Fruit fly (Drosophila melanogaster) whole organism, embryonic: ENCODE measurements around the gene Dbx.

Source experiments
- Atf6 ChIP-seq: fragments of 200-800 bp; sonication (Bioruptor generic); IDR thresholded peaks from 2 replicates; pipeline ENCODE4 v1.3.6; 2022; ENCODE audit warnings: missing biosample characterization, missing genetic modification characterization
- BEAF-32 ChIP-seq: fragments of 200-800 bp; sonication (Bioruptor generic); optimal IDR thresholded peaks from 3 replicates; lab custom pipeline; 2017; ENCODE audit warnings: missing biosample characterization, missing genetic modification characterization, mild to moderate bottlenecking, moderate library complexity, missing genetic modification reagents
- C15 ChIP-seq: fragments of 200-800 bp; sonication (Bioruptor generic); IDR thresholded peaks from 3 replicates; pipeline ENCODE4 v1.3.6; 2022; ENCODE audit warnings: missing biosample characterization, missing genetic modification characterization
- CG1233 ChIP-seq: fragments of 200-800 bp; sonication (Bioruptor generic); optimal IDR thresholded peaks from 4 replicates; lab custom pipeline; 2018; ENCODE audit warnings: missing biosample characterization, mild to moderate bottlenecking, missing genetic modification characterization
- CG15269 ChIP-seq: fragments of 200-800 bp; sonication (Bioruptor generic); optimal IDR thresholded peaks from 2 replicates; lab custom pipeline; 2018; ENCODE audit warnings: missing biosample characterization, mild to moderate bottlenecking, missing genetic modification characterization, moderate library complexity
- CG1529 ChIP-seq: fragments of 200-800 bp; sonication (Bioruptor generic); optimal IDR thresholded peaks from 3 replicates; lab custom pipeline; 2018; ENCODE audit warnings: missing biosample characterization, missing genetic modification characterization
- CG17612 ChIP-seq: fragments of 200-800 bp; sonication (Bioruptor generic); IDR thresholded peaks from 2 replicates; pipeline ENCODE4 v1.3.6; 2022; ENCODE audit warnings: missing biosample characterization, missing genetic modification characterization
- CG2129 ChIP-seq: fragments of 200-800 bp; sonication (Bioruptor generic); IDR thresholded peaks from 2 replicates; pipeline ENCODE4 v1.3.6; 2022; ENCODE audit warnings: missing biosample characterization, missing genetic modification characterization; ENCODE audit not compliant: partially characterized antibody
- CG6683 ChIP-seq: fragments of 200-800 bp; sonication (Bioruptor generic); optimal IDR thresholded peaks from 2 replicates; lab custom pipeline; 2017; ENCODE audit warnings: missing biosample characterization, mild to moderate bottlenecking, missing genetic modification characterization, missing genetic modification reagents
- CG6689 ChIP-seq: fragments of 200-800 bp; sonication (Bioruptor generic); IDR thresholded peaks from 2 replicates; pipeline ENCODE4 v1.3.6; 2022; ENCODE audit warnings: missing biosample characterization, missing genetic modification characterization
- CG7372 ChIP-seq: fragments of 200-800 bp; sonication (Bioruptor generic); IDR thresholded peaks from 2 replicates; pipeline ENCODE4 v1.3.6; 2022; ENCODE audit warnings: missing biosample characterization, missing genetic modification characterization
- CG8290 ChIP-seq, 3 experiments: fragments of 200-800 bp; sonication (Bioruptor generic); optimal IDR thresholded peaks; 2 replicates each; lab custom pipeline; 2016 to 2019; ENCODE audit warnings: missing biosample characterization in 3 of 3, missing genetic modification characterization in 3 of 3, mild to moderate bottlenecking in 2 of 3, moderate library complexity in 1 of 3
- CG8388 ChIP-seq: fragments of 200-800 bp; sonication (Bioruptor generic); optimal IDR thresholded peaks from 2 replicates; lab custom pipeline; 2019; ENCODE audit warnings: missing biosample characterization, mild to moderate bottlenecking, missing genetic modification characterization, moderate library complexity
- CG8765 ChIP-seq: fragments of 200-800 bp; sonication (Bioruptor generic); IDR thresholded peaks from 2 replicates; pipeline ENCODE4 v1.3.6; 2022; ENCODE audit warnings: missing biosample characterization, missing genetic modification characterization
- CG9609 ChIP-seq: fragments of 200-800 bp; sonication (Bioruptor generic); optimal IDR thresholded peaks from 3 replicates; lab custom pipeline; 2016; ENCODE audit warnings: missing biosample characterization, missing genetic modification characterization
- CG9876 ChIP-seq: fragments of 200-800 bp; sonication (Bioruptor generic); optimal IDR thresholded peaks from 2 replicates; lab custom pipeline; 2016; ENCODE audit warnings: missing biosample characterization, missing genetic modification characterization
- E2f1 ChIP-seq: fragments of 200-800 bp; sonication (Bioruptor generic); IDR thresholded peaks from 2 replicates; pipeline ENCODE4 v1.3.6; 2022; ENCODE audit warnings: missing biosample characterization, missing genetic modification characterization
- Fer2 ChIP-seq: fragments of 200-800 bp; sonication (Bioruptor generic); optimal IDR thresholded peaks from 2 replicates; lab custom pipeline; 2018; ENCODE audit warnings: missing biosample characterization, mild to moderate bottlenecking, missing genetic modification characterization, moderate library complexity
- Fer3 ChIP-seq: fragments of 200-800 bp; sonication (Bioruptor generic); optimal IDR thresholded peaks from 2 replicates; lab custom pipeline; 2018; ENCODE audit warnings: missing biosample characterization, mild to moderate bottlenecking, missing genetic modification characterization, moderate library complexity
- H2.0 ChIP-seq: fragments of 200-800 bp; sonication (Bioruptor generic); IDR thresholded peaks from 2 replicates; pipeline ENCODE4 v1.3.6; 2022; ENCODE audit warnings: missing biosample characterization, missing genetic modification characterization
- HLH54F ChIP-seq: fragments of 200-800 bp; sonication (Bioruptor generic); optimal IDR thresholded peaks from 3 replicates; lab custom pipeline; 2016; ENCODE audit warnings: missing biosample characterization, missing genetic modification characterization
- Hmr ChIP-seq: fragments of 200-800 bp; sonication (Bioruptor generic); optimal IDR thresholded peaks from 3 replicates; lab custom pipeline; 2017; ENCODE audit warnings: mild to moderate bottlenecking, missing biosample characterization, missing genetic modification reagents, missing genetic modification characterization
- MBD-R2 ChIP-seq: fragments of 200-800 bp; sonication (Bioruptor generic); IDR thresholded peaks from 2 replicates; pipeline ENCODE4 v1.3.6; 2022; ENCODE audit warnings: missing biosample characterization, missing genetic modification characterization
- NK7.1 ChIP-seq: fragments of 200-800 bp; sonication (Bioruptor generic); optimal IDR thresholded peaks from 3 replicates; lab custom pipeline; 2016; ENCODE audit warnings: missing biosample characterization, missing genetic modification characterization
- Oli ChIP-seq: fragments of 200-800 bp; sonication (Bioruptor generic); optimal IDR thresholded peaks from 2 replicates; lab custom pipeline; 2018; ENCODE audit warnings: missing biosample characterization, mild to moderate bottlenecking, missing genetic modification characterization, moderate library complexity
- Poxn ChIP-seq: fragments of 200-800 bp; sonication (Bioruptor generic); IDR thresholded peaks from 2 replicates; pipeline ENCODE4 v1.3.6; 2022; ENCODE audit warnings: missing biosample characterization, missing genetic modification characterization
- YL-1 ChIP-seq: fragments of 200-800 bp; sonication (Bioruptor generic); optimal IDR thresholded peaks from 3 replicates; lab custom pipeline; 2017; ENCODE audit warnings: missing biosample characterization, mild to moderate bottlenecking, missing genetic modification characterization
- aop ChIP-seq: fragments of 200-800 bp; sonication (Bioruptor generic); IDR thresholded peaks from 2 replicates; pipeline ENCODE4 v1.3.6; 2022; ENCODE audit warnings: missing biosample characterization, missing genetic modification characterization
- bbx ChIP-seq: fragments of 200-800 bp; sonication (Bioruptor generic); IDR thresholded peaks from 2 replicates; pipeline ENCODE4 v1.3.6; 2022; ENCODE audit warnings: missing biosample characterization, missing genetic modification characterization; ENCODE audit not compliant: partially characterized antibody
- bowl ChIP-seq: fragments of 200-800 bp; sonication (Bioruptor generic); IDR thresholded peaks from 2 replicates; pipeline ENCODE4 v1.3.6; 2022; ENCODE audit warnings: missing biosample characterization, missing genetic modification characterization
- crol ChIP-seq: fragments of 200-800 bp; sonication (Bioruptor generic); IDR thresholded peaks from 2 replicates; pipeline ENCODE4 v1.3.6; 2022; ENCODE audit warnings: missing biosample characterization, missing genetic modification characterization
- cwo ChIP-seq: fragments of 200-800 bp; sonication (Bioruptor generic); optimal IDR thresholded peaks from 3 replicates; lab custom pipeline; 2017; ENCODE audit warnings: missing biosample characterization, missing genetic modification characterization, mild to moderate bottlenecking, moderate library complexity, missing genetic modification reagents
- emc ChIP-seq: fragments of 200-800 bp; sonication (Bioruptor generic); optimal IDR thresholded peaks from 2 replicates; lab custom pipeline; 2016; ENCODE audit warnings: missing biosample characterization, missing genetic modification characterization
- fu2 ChIP-seq: fragments of 200-800 bp; sonication (Bioruptor generic); optimal IDR thresholded peaks from 2 replicates; lab custom pipeline; 2016; ENCODE audit warnings: missing biosample characterization, missing genetic modification characterization
- grn ChIP-seq: fragments of 200-800 bp; sonication (Bioruptor generic); optimal IDR thresholded peaks from 3 replicates; lab custom pipeline; 2017; ENCODE audit warnings: missing biosample characterization, missing genetic modification characterization
- her ChIP-seq: fragments of 200-800 bp; sonication (Bioruptor generic); optimal IDR thresholded peaks from 2 replicates; lab custom pipeline; 2016; ENCODE audit warnings: missing biosample characterization, missing genetic modification characterization
- hkb ChIP-seq, 2 experiments: fragments of 200-800 bp in 1 of 2; fragments of >200 bp in 1 of 2; sonication (Bioruptor generic) in 1 of 2; IDR thresholded peaks in 1 of 2; optimal IDR thresholded peaks in 1 of 2; 2 replicates each; pipeline versions ENCODE4 v1.3.6 to Lab custom; 2017 to 2022; ENCODE audit warnings: missing biosample characterization in 1 of 2, missing genetic modification characterization in 1 of 2
- kay ChIP-seq: fragments of 200-800 bp; sonication (Bioruptor generic); optimal IDR thresholded peaks from 2 replicates; lab custom pipeline; 2016; ENCODE audit warnings: missing biosample characterization, missing genetic modification characterization
- mam ChIP-seq: fragments of 200-800 bp; sonication (Bioruptor generic); optimal IDR thresholded peaks from 3 replicates; lab custom pipeline; 2016; ENCODE audit warnings: missing biosample characterization, missing genetic modification characterization
- peb ChIP-seq: fragments of 200-800 bp; sonication (Bioruptor generic); IDR thresholded peaks from 2 replicates; pipeline ENCODE4 v1.3.6; 2022; ENCODE audit warnings: missing biosample characterization, missing genetic modification characterization
- run ChIP-seq: fragments of 200-800 bp; sonication (Bioruptor generic); optimal IDR thresholded peaks from 3 replicates; lab custom pipeline; 2018; ENCODE audit warnings: missing biosample characterization, mild to moderate bottlenecking, missing genetic modification characterization
- sd ChIP-seq: fragments of 200-800 bp; sonication (Bioruptor generic); optimal IDR thresholded peaks from 3 replicates; lab custom pipeline; 2018; ENCODE audit warnings: missing biosample characterization, mild to moderate bottlenecking, missing genetic modification characterization, moderate library complexity
- slou ChIP-seq: fragments of 200-800 bp; sonication (Bioruptor generic); optimal IDR thresholded peaks from 3 replicates; lab custom pipeline; 2016; ENCODE audit warnings: missing biosample characterization, missing genetic modification characterization
- sob ChIP-seq: fragments of 200-800 bp; sonication (Bioruptor generic); IDR thresholded peaks from 2 replicates; pipeline ENCODE4 v1.3.6; 2022; ENCODE audit warnings: missing biosample characterization, missing genetic modification characterization
- tio ChIP-seq: fragments of 200-800 bp; sonication (Bioruptor generic); optimal IDR thresholded peaks from 2 replicates; lab custom pipeline; 2017; ENCODE audit warnings: missing biosample characterization, missing genetic modification characterization, inconsistent platforms
- vnd ChIP-seq: fragments of 200-800 bp; sonication (Bioruptor generic); IDR thresholded peaks from 3 replicates; pipeline ENCODE4 v1.3.6; 2022; ENCODE audit warnings: missing biosample characterization, missing genetic modification characterization; ENCODE audit not compliant: partially characterized antibody
- yki ChIP-seq: fragments of >200 bp; optimal IDR thresholded peaks from 3 replicates; lab custom pipeline; 2018
- zen ChIP-seq: fragments of 200-800 bp; sonication (Bioruptor generic); optimal IDR thresholded peaks from 3 replicates; lab custom pipeline; 2018; ENCODE audit warnings: missing biosample characterization, mild to moderate bottlenecking, missing genetic modification characterization, moderate library complexity
- zfh1 ChIP-seq: fragments of 200-800 bp; sonication (Bioruptor generic); IDR thresholded peaks from 3 replicates; pipeline ENCODE4 v1.3.6; 2022; ENCODE audit warnings: missing biosample characterization, missing genetic modification characterization

The Dbx gene

dm6 chr3L:1969539-1970337, 48.6 kb downstream of the Dbx start, which contains the start of gene CG1927 (continued):
- TF ChIP-seq NK7.1 (GFP tag; lab: Kevin White, UChicago) (no peak), slou (GFP tag; lab: Kevin White, UChicago) (no peak), Hmr (GFP tag; lab: Kevin White, UChicago) (peak; percentile 26), CG8388 (GFP tag; lab: Kevin White, UChicago) (no peak), MBD-R2 (GFP tag; lab: Robert Waterston, UW) (no peak; the same call in 1 of the 2 replicates), emc (GFP tag; lab: Kevin White, UChicago) (no peak), Atf6 (GFP tag; lab: Robert Waterston, UW) (peak; percentile 27; the same call in 1 of the 2 replicates), vnd (GFP tag; lab: Robert Waterston, UW) (no peak), CG7372 (GFP tag; lab: Robert Waterston, UW) (no peak), CG2129 (GFP tag; lab: Robert Waterston, UW) (no peak), sob (0 out of 2 replicates have a peak, but pooled peaks have one; percentile 24), CG1529 (GFP tag; lab: Kevin White, UChicago) (no peak), CG15269 (tag; lab: Kevin White, UChicago) (peak; percentile 11), sd (tag; lab: Kevin White, UChicago) (peak; percentile 22), cwo (GFP tag; lab: Kevin White, UChicago) (no peak), Fer3 (peak; percentile 15), peb (GFP tag; lab: Robert Waterston, UW) (no peak), Fer2 (tag; lab: Kevin White, UChicago) (no peak), yki (lab: Kevin White, UChicago) (no peak), tio (GFP tag; lab: Kevin White, UChicago) (no peak), hkb (optimal IDR thresholded peaks at IDR 0.05; lab: Kevin White, UChicago) (no peak), hkb (GFP tag; IDR thresholded peaks at IDR 0.05; lab: Robert Waterston, UW) (peak; percentile 38; the same call in 1 of the 2 replicates), CG8290 (GFP tag; optimal IDR thresholded peaks at IDR 0.05; lab: Kevin White, UChicago) (no peak), CG8290 (tag; optimal IDR thresholded peaks at IDR 0.05; lab: Kevin White, UChicago) (peak in 1 of 2 experiments; percentile 46), her (GFP tag; lab: Kevin White, UChicago) (no peak), CG8765 (GFP tag; lab: Robert Waterston, UW) (no peak), CG9876 (GFP tag; lab: Kevin White, UChicago) (no peak), bbx (no peak), CG17612 (GFP tag; lab: Robert Waterston, UW) (no peak), mam (GFP tag; lab: Kevin White, UChicago) (no peak), Oli (tag; lab: Kevin White, UChicago) (no peak), HLH54F (GFP tag; lab: Kevin White, UChicago) (no peak), grn (GFP tag; lab: Kevin White, UChicago) (no peak), CG6689 (GFP tag; lab: Robert Waterston, UW) (no peak), H2.0 (no peak), E2f1 (no peak), zen (no peak), aop (GFP tag; lab: Robert Waterston, UW) (no peak), CG1233 (GFP tag; lab: Kevin White, UChicago) (no peak), kay (GFP tag; lab: Kevin White, UChicago) (no peak), fu2 (GFP tag; lab: Kevin White, UChicago) (no peak), zfh1 (no peak), YL-1 (no peak), Poxn (GFP tag; lab: Robert Waterston, UW) (no peak), CG9609 (GFP tag; lab: Kevin White, UChicago) (no peak), BEAF-32 (GFP tag; lab: Kevin White, UChicago) (no peak), bowl (no peak), CG6683 (GFP tag; lab: Kevin White, UChicago) (no peak), run (tag; lab: Kevin White, UChicago) (no peak), crol (no peak), C15 (GFP tag; lab: Robert Waterston, UW) (no peak)
